Worm (Caenorhabditis elegans): ENCODE measurements around the gene R04F11.3.
A peak's percentile ranks its signal among the peaks of the same experiment; 100 is the strongest.

The R04F11.3 gene

DNA sequence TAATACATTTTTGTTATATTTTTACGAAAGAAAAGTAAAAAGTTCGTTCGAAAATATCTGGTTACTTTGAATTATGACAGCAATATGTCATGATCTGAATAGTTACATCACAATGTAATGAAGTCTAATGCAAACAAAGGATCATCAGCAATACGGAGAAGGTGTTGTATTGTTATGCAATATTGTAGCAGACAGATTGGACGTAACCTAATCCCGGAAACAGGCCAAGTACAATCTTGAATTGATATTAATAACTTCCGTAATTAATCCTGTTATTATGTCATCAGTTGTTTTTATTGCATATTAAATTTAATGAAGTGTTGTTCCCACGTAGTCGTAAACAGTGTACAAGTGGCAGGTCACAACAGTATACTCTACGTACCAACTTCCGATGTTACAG, 35.5 kb downstream of the R04F11.3 start:
- TF ChIP-seq ets-5 (GFP tag; IDR thresholded peaks at IDR 0.05) (no peak), egl-27 (tag; optimal IDR thresholded peaks at IDR 0.05) (no peak), nhr-76 (tag; optimal IDR thresholded peaks at IDR 0.05) (no peak), jun-1 (tag; optimal IDR thresholded peaks at IDR 0.05) (no peak), nhr-237 (tag; optimal IDR thresholded peaks at IDR 0.05) (no peak), C34B4.2 (tag; optimal IDR thresholded peaks at IDR 0.05) (no peak)

DNA sequence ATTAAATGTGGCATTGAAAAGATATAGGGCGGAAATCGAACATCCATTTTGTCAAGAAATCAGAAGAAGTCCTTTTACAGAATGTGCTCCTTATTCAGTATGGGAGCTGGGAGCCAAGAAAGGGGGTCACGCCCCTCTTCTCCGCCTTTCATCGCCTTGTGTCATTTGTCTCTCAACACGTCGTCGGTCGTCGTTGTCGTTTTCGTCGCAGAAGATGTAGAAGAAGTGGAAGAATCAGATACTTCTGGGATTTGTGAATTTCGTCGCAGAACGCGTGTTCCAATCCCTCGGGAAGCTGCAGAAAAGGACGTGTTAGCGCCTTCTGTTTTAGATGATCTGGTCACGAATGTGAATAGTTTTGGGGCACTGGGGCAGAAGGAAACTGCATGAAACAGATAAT, 40.0 kb downstream of the R04F11.3 start, which contains the start of gene bnc-1:
Gene bnc-1, minus strand, starts transcription at position 101 of the 400 bp plus-strand sequence.
- no peak for TF ChIP-seq vab-15 (tag; optimal IDR thresholded peaks at IDR 0.05)
- no peak for TF ChIP-seq lin-39 (tag; optimal IDR thresholded peaks at IDR 0.05)
- no peak for TF ChIP-seq Y116A8C.19 (tag; optimal IDR thresholded peaks at IDR 0.05; ENCODE audit: borderline replicate concordance)
- TF ChIP-seq efl-1 (optimal IDR thresholded peaks at IDR 0.05): no peak
- TF ChIP-seq efl-1 (GFP tag; optimal IDR thresholded peaks at IDR 0.05 in 1 of 2): no peak
- no peak for TF ChIP-seq aha-1 (tag; optimal IDR thresholded peaks at IDR 0.05)

DNA sequence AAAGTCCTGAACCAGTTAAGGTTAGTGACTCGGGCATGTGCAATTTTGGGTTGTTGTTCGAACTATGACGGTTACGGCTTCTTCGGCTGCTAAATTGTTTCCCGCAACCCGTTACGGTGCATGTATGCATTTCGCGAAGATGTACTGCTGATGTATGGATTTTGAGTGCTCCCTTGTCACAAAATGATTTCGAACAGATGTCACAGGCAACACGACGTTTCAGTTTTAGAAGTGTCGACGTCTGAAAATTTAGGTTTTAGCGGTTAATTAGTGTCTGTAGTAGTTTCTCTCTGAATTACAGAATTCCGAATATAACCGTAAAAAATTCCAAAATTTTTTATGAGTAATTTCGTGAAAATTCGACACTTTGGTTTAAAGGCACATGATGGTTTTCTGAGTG, 41.3 kb downstream of the R04F11.3 start:
- TF ChIP-seq alr-1 (tag; optimal IDR thresholded peaks at IDR 0.05; ENCODE audit: borderline replicate concordance) (no peak), efl-1 (optimal IDR thresholded peaks at IDR 0.05) (no peak), efl-1 (GFP tag; optimal IDR thresholded peaks at IDR 0.05 in 1 of 2) (peak in 1 of 2 experiments; percentile 57)

DNA sequence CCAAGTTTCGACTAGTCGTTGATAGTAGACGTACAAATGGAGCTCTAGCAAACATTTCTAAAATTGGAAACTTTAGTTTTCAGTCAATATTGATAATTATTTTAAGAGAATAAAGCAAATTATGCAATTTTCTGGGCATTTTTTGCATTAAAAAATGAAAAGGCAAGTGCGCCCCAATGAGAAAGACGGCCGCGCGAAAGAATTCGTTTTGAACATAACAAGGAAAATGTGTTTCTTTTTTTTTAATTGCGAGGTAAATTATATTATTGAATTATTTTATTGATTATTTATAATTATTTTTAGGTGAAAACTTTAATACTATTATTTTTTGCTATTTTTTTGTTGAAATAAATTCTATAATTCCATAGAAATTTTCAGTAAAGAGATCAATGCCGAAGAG, 45.5 kb downstream of the R04F11.3 start, which contains the start of the genes tsfm-1 and capg-2:
Gene tsfm-1, minus strand, starts transcription at position 57 of the 400 bp plus-strand sequence.
Gene capg-2, plus strand, starts transcription at position 379 of the 400 bp plus-strand sequence.
- no peak for TF ChIP-seq ceh-88 (GFP tag; IDR thresholded peaks at IDR 0.05)
- TF ChIP-seq efl-1 (optimal IDR thresholded peaks at IDR 0.05): peak; percentile 27 to 69
- TF ChIP-seq efl-1 (GFP tag; optimal IDR thresholded peaks at IDR 0.05 in 1 of 2): peak; percentile 81 to 96
- TF ChIP-seq ceh-82 (tag; optimal IDR thresholded peaks at IDR 0.05): peak in 1 of 3 experiments; percentile 1
- peak; percentile 58 to 84 for TF ChIP-seq lin-35 (GFP tag; optimal IDR thresholded peaks at IDR 0.05)
- peak; percentile 7 for TF ChIP-seq mep-1 (tag; optimal IDR thresholded peaks at IDR 0.05)
- TF ChIP-seq aha-1 (tag; optimal IDR thresholded peaks at IDR 0.05): no peak
- TF ChIP-seq nhr-85 (tag): peak; percentile 28
- peak; percentile 7 for TF ChIP-seq lin-15B (tag; optimal IDR thresholded peaks at IDR 0.05)
- TF ChIP-seq dpl-1 (GFP tag; optimal IDR thresholded peaks at IDR 0.05): peak; percentile 64 to 86 (median 70)

DNA sequence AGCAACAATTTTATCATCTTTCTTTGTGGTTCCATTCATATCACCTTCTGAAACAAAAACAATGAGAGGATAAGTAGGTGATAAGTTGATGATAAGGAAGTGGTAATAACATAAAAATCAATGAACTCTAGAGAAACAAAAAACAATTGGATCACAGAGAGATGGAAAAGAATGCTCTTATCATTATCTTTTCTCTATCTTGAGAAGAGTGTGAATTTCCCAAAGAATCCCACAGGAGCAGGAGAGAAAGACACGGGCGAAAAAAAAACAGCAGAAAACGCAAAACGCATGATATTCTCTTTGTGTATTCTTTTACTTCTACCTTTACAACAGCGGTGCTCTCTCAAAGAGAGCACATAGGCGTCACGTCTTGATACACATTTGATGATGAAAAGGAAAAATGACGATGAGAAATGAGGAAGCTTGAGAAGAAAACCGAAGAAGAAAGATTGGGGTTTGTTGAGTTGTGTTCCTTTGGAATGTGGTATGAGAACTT, 47.7 kb downstream of the R04F11.3 start, which contains the start of gene twk-24:
Gene twk-24, minus strand, starts transcription at position 51 of the 496 bp plus-strand sequence.
- TF ChIP-seq rnt-1 (tag; optimal IDR thresholded peaks at IDR 0.05) (peak; percentile 51), jun-1 (tag; optimal IDR thresholded peaks at IDR 0.05) (no peak), nhr-71 (tag; optimal IDR thresholded peaks at IDR 0.05) (peak; percentile 43), mep-1 (tag; optimal IDR thresholded peaks at IDR 0.05) (peak; percentile 8), efl-1 (optimal IDR thresholded peaks at IDR 0.05) (peak in 1 of 2 experiments; percentile 0), efl-1 (GFP tag; optimal IDR thresholded peaks at IDR 0.05 in 1 of 2) (no peak), ama-1 (optimal IDR thresholded peaks at IDR 0.05) (no peak), lin-14 (GFP tag; optimal IDR thresholded peaks at IDR 0.05) (peak; percentile 72), unc-130 (tag; optimal IDR thresholded peaks at IDR 0.05) (peak; percentile 14)
